Worm (Caenorhabditis elegans): Measurements from ENCODE around the gene fkh-8.

The fkh-8 gene

DNA sequence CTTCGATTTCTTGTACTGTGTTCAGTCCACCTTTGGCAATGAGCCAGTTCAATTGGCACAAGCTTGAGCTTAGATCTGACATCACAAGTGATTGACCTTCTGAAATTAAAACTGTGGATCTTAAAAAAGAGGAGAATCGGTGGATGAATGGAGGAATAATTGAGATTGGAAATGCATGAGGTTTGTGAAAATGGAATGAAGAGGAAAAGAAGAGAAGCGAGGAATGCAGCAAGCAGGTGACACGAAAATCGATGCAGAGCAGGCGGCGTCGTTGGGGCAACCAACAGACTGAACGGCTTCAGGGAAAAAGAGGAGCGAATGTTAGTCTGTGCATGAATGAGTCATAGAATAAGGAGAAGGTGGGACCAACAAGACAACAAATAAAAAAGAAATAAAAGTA is at the start of gene fkh-8:
TSS of gene fkh-8 (minus strand) at position 101 of the 400 bp plus-strand sequence.
- no peak for TF ChIP-seq mml-1 (tag; optimal IDR thresholded peaks at IDR 0.05)
- no peak for TF ChIP-seq pqm-1 (tag; optimal IDR thresholded peaks at IDR 0.05)
- no peak for TF ChIP-seq nhr-23 (tag; optimal IDR thresholded peaks at IDR 0.05)
- TF ChIP-seq unc-39 (tag; optimal IDR thresholded peaks at IDR 0.05), result no peak
- no peak for TF ChIP-seq lsy-12 (tag; optimal IDR thresholded peaks at IDR 0.05)
- no peak for TF ChIP-seq nhr-12 (tag; optimal IDR thresholded peaks at IDR 0.05)
- TF ChIP-seq jun-1 (tag; optimal IDR thresholded peaks at IDR 0.05), result no peak
- TF ChIP-seq daf-12 (tag; optimal IDR thresholded peaks at IDR 0.05), result no peak
- no peak for TF ChIP-seq ztf-11 (tag; optimal IDR thresholded peaks at IDR 0.05)
- no peak for TF ChIP-seq nhr-237 (tag; optimal IDR thresholded peaks at IDR 0.05)
- TF ChIP-seq skn-1 (tag; optimal IDR thresholded peaks at IDR 0.05), result no peak
- no peak for TF ChIP-seq zag-1 (tag; optimal IDR thresholded peaks at IDR 0.05)
- TF ChIP-seq eor-1 (tag; optimal IDR thresholded peaks at IDR 0.05), result no peak
- TF ChIP-seq ceh-28 (tag; optimal IDR thresholded peaks at IDR 0.05), result no peak

DNA sequence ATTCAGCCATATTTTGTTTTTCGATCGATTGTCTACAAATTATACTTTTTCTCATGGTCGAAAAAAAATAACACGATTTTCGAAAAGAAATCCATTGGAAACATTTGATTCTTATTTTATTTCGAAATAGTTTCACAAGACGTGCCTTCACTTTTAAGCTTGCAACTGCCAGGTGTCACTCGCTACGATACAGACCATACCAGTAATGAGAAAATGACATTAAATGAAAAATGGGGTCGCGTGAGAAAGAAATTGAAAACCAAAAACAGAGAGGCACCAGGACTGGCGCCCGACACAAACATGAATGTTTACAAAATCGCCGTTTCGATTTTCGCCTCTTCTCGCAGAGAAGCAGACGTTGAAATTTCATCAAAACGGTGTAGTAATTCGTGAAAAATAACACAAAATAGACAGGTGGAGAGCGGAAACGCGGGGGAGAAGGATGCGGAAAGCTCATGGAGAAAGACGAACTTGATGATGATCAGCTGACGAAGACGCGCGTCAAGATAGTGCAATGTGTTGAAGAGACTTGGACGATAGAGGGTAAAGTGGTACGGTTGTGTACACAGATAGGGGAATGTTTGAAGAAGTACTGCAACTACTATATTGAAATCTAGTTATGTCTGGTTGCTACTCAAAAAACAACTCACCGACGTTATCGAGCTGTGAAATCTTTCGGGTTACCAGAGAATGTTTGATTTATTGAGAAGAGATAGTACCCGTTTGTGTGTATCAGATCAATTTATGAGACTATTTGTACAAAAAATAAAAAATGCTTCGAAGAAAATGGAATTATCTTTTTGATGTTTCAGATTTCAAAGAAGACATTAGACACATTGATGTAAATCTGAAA is 45.1 kb upstream of the fkh-8 start:
- TF ChIP-seq mml-1 (tag; optimal IDR thresholded peaks at IDR 0.05), result no peak
- no peak for TF ChIP-seq nhr-11 (tag; optimal IDR thresholded peaks at IDR 0.05)
- TF ChIP-seq pha-4 (tag; optimal IDR thresholded peaks at IDR 0.05), result peak; percentile 87
- TF ChIP-seq elt-1 (tag; optimal IDR thresholded peaks at IDR 0.05), result peak; percentile 81
- no peak for TF ChIP-seq zag-1 (tag; optimal IDR thresholded peaks at IDR 0.05)

DNA sequence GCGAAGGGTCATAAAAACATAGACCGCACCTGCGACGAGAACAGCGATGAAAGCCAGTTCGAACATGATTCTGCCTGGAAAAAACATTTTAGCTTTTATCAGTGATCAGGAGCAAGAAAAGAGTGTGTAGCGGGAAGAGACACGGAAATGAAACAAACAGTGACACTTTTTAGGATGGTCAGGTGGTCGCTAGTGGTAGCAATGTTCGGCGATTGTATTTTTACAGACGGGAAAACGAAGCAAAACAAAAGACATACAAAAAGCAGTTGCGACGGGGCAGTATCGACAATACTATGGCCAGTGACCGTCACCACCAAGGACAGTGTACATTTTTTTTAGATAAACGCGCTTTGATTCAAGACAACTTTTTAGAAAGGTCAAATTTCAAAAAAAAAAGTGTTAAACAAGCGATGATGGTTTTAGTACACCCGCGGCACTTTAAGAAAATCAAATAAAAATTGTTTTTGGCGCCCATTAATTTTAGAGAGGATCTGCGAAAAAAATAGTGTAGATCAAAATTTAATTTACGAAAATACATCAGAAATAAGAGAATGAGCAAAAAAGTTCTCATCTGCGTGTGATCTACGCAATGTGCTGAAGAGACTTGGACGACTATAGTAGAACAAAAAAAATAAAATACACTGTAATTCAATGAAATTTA is 44.4 kb upstream of the fkh-8 start, which contains the start of gene T24H7.9:
TSS of gene T24H7.9 (minus strand) at position 74 of the 661 bp plus-strand sequence.
- TF ChIP-seq aly-2 (tag; optimal IDR thresholded peaks at IDR 0.05), result no peak
- no peak for TF ChIP-seq ceh-82 (tag; optimal IDR thresholded peaks at IDR 0.05)
- peak; percentile 68 for TF ChIP-seq pha-4 (tag; optimal IDR thresholded peaks at IDR 0.05)
- no peak for TF ChIP-seq nhr-12 (tag; optimal IDR thresholded peaks at IDR 0.05)
- TF ChIP-seq ceh-9 (tag; optimal IDR thresholded peaks at IDR 0.05), result no peak
- no peak for TF ChIP-seq hmg-11 (tag; optimal IDR thresholded peaks at IDR 0.05)
- TF ChIP-seq nhr-25 (tag; optimal IDR thresholded peaks at IDR 0.05), result peak; percentile 30
- no peak for TF ChIP-seq mml-1 (tag; optimal IDR thresholded peaks at IDR 0.05)
- TF ChIP-seq nhr-43 (tag; optimal IDR thresholded peaks at IDR 0.05; ENCODE audit: poor library complexity, severe bottlenecking), result no peak
- TF ChIP-seq fos-1 (tag; optimal IDR thresholded peaks at IDR 0.05), result no peak
- TF ChIP-seq egl-5 (tag; optimal IDR thresholded peaks at IDR 0.05), result no peak
- TF ChIP-seq ztf-4 (tag; optimal IDR thresholded peaks at IDR 0.05), result no peak
- peak; percentile 47 for TF ChIP-seq elt-2 (tag; optimal IDR thresholded peaks at IDR 0.05)

ce11 chrII:6230116-6230515 is 38.9 kb upstream of the fkh-8 start:
- TF ChIP-seq ceh-16 (tag; optimal IDR thresholded peaks at IDR 0.05) (no peak), hmg-11 (tag; optimal IDR thresholded peaks at IDR 0.05) (no peak), jun-1 (tag; optimal IDR thresholded peaks at IDR 0.05) (no peak), lin-15B (tag; optimal IDR thresholded peaks at IDR 0.05) (no peak), fkh-2 (tag; optimal IDR thresholded peaks at IDR 0.05) (no peak)

DNA sequence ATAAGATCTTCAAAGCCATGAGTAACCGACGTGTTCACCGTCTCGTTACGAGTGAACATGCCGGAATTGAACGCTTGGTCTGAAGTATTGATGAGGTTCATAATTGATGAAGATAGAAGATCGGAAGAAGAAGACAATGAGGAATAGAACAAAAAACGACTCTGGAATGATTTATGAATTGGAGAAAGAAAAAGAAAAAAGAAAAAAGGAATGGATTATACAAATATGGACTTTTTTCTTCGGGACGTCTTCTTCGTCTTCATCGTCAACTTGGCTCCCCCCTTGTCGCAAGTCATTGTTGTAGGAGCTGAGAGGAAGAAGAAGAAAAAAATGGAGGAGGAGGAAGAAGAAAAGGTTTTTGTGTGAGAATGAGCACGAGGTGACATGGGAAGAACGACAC is 35.8 kb upstream of the fkh-8 start, which contains the start of gene srsy-2:
TSS of gene srsy-2 (minus strand) at position 101 of the 400 bp plus-strand sequence.
- TF ChIP-seq hmg-11 (tag; optimal IDR thresholded peaks at IDR 0.05) (no peak), ztf-4 (tag; optimal IDR thresholded peaks at IDR 0.05) (no peak), fkh-10 (GFP tag; optimal IDR thresholded peaks at IDR 0.05) (no peak), tbx-2 (tag; optimal IDR thresholded peaks at IDR 0.05) (no peak), fos-1 (tag; optimal IDR thresholded peaks at IDR 0.05) (no peak), nfya-1 (tag; optimal IDR thresholded peaks at IDR 0.05; ENCODE audit: insufficient read depth) (no peak), ceh-16 (tag; optimal IDR thresholded peaks at IDR 0.05) (no peak), nhr-25 (tag; optimal IDR thresholded peaks at IDR 0.05) (no peak)

All from whole organism, L3 larva.